Fruit fly (Drosophila melanogaster) whole organism, embryonic: ENCODE data around the gene spn-F.

ENCODE experiments used
- Antp ChIP-seq: fragments of 200-800 bp; sonication (Bioruptor generic); optimal IDR thresholded peaks from 3 replicates; lab custom pipeline; 2016; ENCODE audit warnings: missing biosample characterization, missing genetic modification characterization
- Bgb ChIP-seq: fragments of 200-800 bp; sonication (Bioruptor generic); IDR thresholded peaks from 2 replicates; pipeline ENCODE4 v1.3.6; 2022; ENCODE audit warnings: missing biosample characterization, missing genetic modification characterization; ENCODE audit not compliant: partially characterized antibody
- CG12236 ChIP-seq: fragments of 200-800 bp; sonication (Bioruptor generic); optimal IDR thresholded peaks from 2 replicates; lab custom pipeline; 2016; ENCODE audit warnings: missing biosample characterization, missing genetic modification characterization
- CG1233 ChIP-seq: fragments of 200-800 bp; sonication (Bioruptor generic); optimal IDR thresholded peaks from 4 replicates; lab custom pipeline; 2018; ENCODE audit warnings: missing biosample characterization, mild to moderate bottlenecking, missing genetic modification characterization
- CG15601 ChIP-seq: fragments of 200-800 bp; sonication (Bioruptor generic); optimal IDR thresholded peaks from 3 replicates; lab custom pipeline; 2019; ENCODE audit warnings: missing biosample characterization, mild to moderate bottlenecking, missing genetic modification characterization, moderate library complexity
- CG1603 ChIP-seq: fragments of 200-800 bp; sonication (Bioruptor generic); optimal IDR thresholded peaks from 2 replicates; lab custom pipeline; 2019; ENCODE audit warnings: missing biosample characterization, mild to moderate bottlenecking, missing genetic modification characterization, moderate library complexity
- CG2875 ChIP-seq: fragments of 200-800 bp; sonication (Bioruptor generic); optimal IDR thresholded peaks from 2 replicates; lab custom pipeline; 2017; ENCODE audit warnings: missing biosample characterization, mild to moderate bottlenecking, missing genetic modification characterization, missing genetic modification reagents
- CG32532 ChIP-seq: fragments of 200-800 bp; sonication (Bioruptor generic); IDR thresholded peaks from 2 replicates; pipeline ENCODE4 v1.3.6; 2022; ENCODE audit warnings: missing biosample characterization, missing genetic modification characterization
- CG33213 ChIP-seq: fragments of 200-800 bp; sonication (Bioruptor generic); optimal IDR thresholded peaks from 3 replicates; lab custom pipeline; 2016; ENCODE audit warnings: missing biosample characterization, missing genetic modification characterization
- CG33557 ChIP-seq: fragments of 200-800 bp; sonication (Bioruptor generic); optimal IDR thresholded peaks from 2 replicates; lab custom pipeline; 2019; ENCODE audit warnings: missing biosample characterization, mild to moderate bottlenecking, missing genetic modification characterization, moderate library complexity
- CG4282 ChIP-seq: fragments of 200-800 bp; sonication (Bioruptor generic); optimal IDR thresholded peaks from 2 replicates; lab custom pipeline; 2016; ENCODE audit warnings: missing biosample characterization, missing genetic modification characterization
- CG5953 ChIP-seq: fragments of 200-800 bp; sonication (Bioruptor generic); IDR thresholded peaks from 2 replicates; pipeline ENCODE4 v1.3.6; 2022; ENCODE audit warnings: missing biosample characterization, missing genetic modification characterization
- CG6683 ChIP-seq: fragments of 200-800 bp; sonication (Bioruptor generic); optimal IDR thresholded peaks from 2 replicates; lab custom pipeline; 2017; ENCODE audit warnings: missing biosample characterization, mild to moderate bottlenecking, missing genetic modification characterization, missing genetic modification reagents
- CG7372 ChIP-seq: fragments of 200-800 bp; sonication (Bioruptor generic); IDR thresholded peaks from 2 replicates; pipeline ENCODE4 v1.3.6; 2022; ENCODE audit warnings: missing biosample characterization, missing genetic modification characterization
- CG7928 ChIP-seq: fragments of 200-800 bp; sonication (Bioruptor generic); optimal IDR thresholded peaks from 2 replicates; lab custom pipeline; 2017; ENCODE audit warnings: missing biosample characterization, mild to moderate bottlenecking, missing genetic modification characterization
- CG8089 ChIP-seq: fragments of 200-800 bp; sonication (Bioruptor generic); optimal IDR thresholded peaks from 3 replicates; lab custom pipeline; 2016; ENCODE audit warnings: missing biosample characterization, missing genetic modification characterization
- CG9437 ChIP-seq: fragments of 200-800 bp; sonication (Bioruptor generic); optimal IDR thresholded peaks from 2 replicates; lab custom pipeline; 2018; ENCODE audit warnings: missing biosample characterization, mild to moderate bottlenecking, missing genetic modification characterization
- Drgx ChIP-seq: fragments of 200-800 bp; sonication (Bioruptor generic); IDR thresholded peaks from 2 replicates; pipeline ENCODE4 v1.3.6; 2022; ENCODE audit warnings: missing biosample characterization, missing genetic modification characterization
- E2f1 ChIP-seq: fragments of 200-800 bp; sonication (Bioruptor generic); IDR thresholded peaks from 2 replicates; pipeline ENCODE4 v1.3.6; 2022; ENCODE audit warnings: missing biosample characterization, missing genetic modification characterization
- Ets65A ChIP-seq: fragments of 200-800 bp; sonication (Bioruptor generic); peaks from one replicate; lab custom pipeline; 2016; ENCODE audit warnings: missing biosample characterization, missing genetic modification characterization
- Lim3 ChIP-seq: fragments of 200-800 bp; sonication (Bioruptor generic); IDR thresholded peaks from 2 replicates; pipeline ENCODE4 v1.3.6; 2022; ENCODE audit warnings: missing biosample characterization, missing genetic modification characterization
- Nf-YB ChIP-seq: fragments of 200-800 bp; sonication (Bioruptor generic); optimal IDR thresholded peaks from 3 replicates; lab custom pipeline; 2019; ENCODE audit warnings: missing biosample characterization, mild to moderate bottlenecking, missing genetic modification characterization, moderate library complexity
- Poxn ChIP-seq: fragments of 200-800 bp; sonication (Bioruptor generic); IDR thresholded peaks from 2 replicates; pipeline ENCODE4 v1.3.6; 2022; ENCODE audit warnings: missing biosample characterization, missing genetic modification characterization
- Rx ChIP-seq: fragments of 200-800 bp; sonication (Bioruptor generic); IDR thresholded peaks from 2 replicates; pipeline ENCODE4 v1.3.6; 2022; ENCODE audit warnings: missing biosample characterization, missing genetic modification characterization
- Scr ChIP-seq: fragments of 200-800 bp; sonication (Bioruptor generic); IDR thresholded peaks from 2 replicates; pipeline ENCODE4 v1.3.6; 2022; ENCODE audit warnings: missing biosample characterization, missing genetic modification characterization; ENCODE audit not compliant: partially characterized antibody
- Sox102F ChIP-seq: fragments of 200-800 bp; sonication (Bioruptor generic); optimal IDR thresholded peaks from 2 replicates; lab custom pipeline; 2018; ENCODE audit warnings: missing biosample characterization, mild to moderate bottlenecking, missing genetic modification characterization, moderate library complexity
- bsh ChIP-seq, 2 experiments: fragments of 200-800 bp; sonication (Bioruptor generic); optimal IDR thresholded peaks; 2 replicates each; lab custom pipeline; 2017 to 2018; ENCODE audit warnings: mild to moderate bottlenecking in 2 of 2, missing biosample characterization in 2 of 2, missing genetic modification characterization in 2 of 2, moderate library complexity in 1 of 2
- caup ChIP-seq: fragments of 200-800 bp; sonication (Bioruptor generic); optimal IDR thresholded peaks from 3 replicates; lab custom pipeline; 2017; ENCODE audit warnings: missing biosample characterization, mild to moderate bottlenecking, missing genetic modification characterization, moderate library complexity; ENCODE audit not compliant: severe bottlenecking
- ci ChIP-seq: fragments of 200-800 bp; sonication (Bioruptor generic); IDR thresholded peaks from 3 replicates; pipeline ENCODE4 v1.3.6; 2022; ENCODE audit warnings: missing biosample characterization, missing genetic modification characterization
- ems ChIP-seq: fragments of 200-800 bp; sonication (Bioruptor generic); optimal IDR thresholded peaks from 3 replicates; lab custom pipeline; 2016; ENCODE audit warnings: missing biosample characterization, missing genetic modification characterization
- hb ChIP-seq: fragments of 200-800 bp; sonication (Bioruptor generic); IDR thresholded peaks from 3 replicates; pipeline ENCODE4 v1.3.6; 2022; ENCODE audit warnings: missing biosample characterization, missing genetic modification characterization; ENCODE audit not compliant: partially characterized antibody
- luna ChIP-seq: fragments of 200-800 bp; sonication (Bioruptor generic); optimal IDR thresholded peaks from 2 replicates; lab custom pipeline; 2016; ENCODE audit warnings: missing biosample characterization, missing genetic modification characterization
- mirr ChIP-seq: fragments of 200-800 bp; sonication (Bioruptor generic); optimal IDR thresholded peaks from 3 replicates; lab custom pipeline; 2018; ENCODE audit warnings: missing biosample characterization, mild to moderate bottlenecking, missing genetic modification characterization
- odd ChIP-seq: fragments of 200-800 bp; sonication (Bioruptor generic); optimal IDR thresholded peaks from 2 replicates; lab custom pipeline; 2017; ENCODE audit warnings: missing biosample characterization, mild to moderate bottlenecking, missing genetic modification characterization
- prd ChIP-seq, 3 experiments: fragments of >200 bp in 2 of 3; fragments of 200-800 bp in 1 of 3; sonication (Bioruptor generic) in 1 of 3; optimal IDR thresholded peaks in 2 of 3; IDR thresholded peaks in 1 of 3; 2 replicates in 2 of 3; 3 replicates in 1 of 3; pipeline versions ENCODE4 v1.3.6 to Lab custom; 2017 to 2022; ENCODE audit warnings: missing biosample characterization in 1 of 3, missing genetic modification characterization in 1 of 3
- psq ChIP-seq: fragments of 200-800 bp; sonication (Bioruptor generic); optimal IDR thresholded peaks from 2 replicates; lab custom pipeline; 2017; ENCODE audit warnings: missing biosample characterization, missing genetic modification characterization
- sens ChIP-seq: fragments of 200-800 bp; sonication (Bioruptor generic); peaks from one replicate; lab custom pipeline; 2016; ENCODE audit warnings: missing biosample characterization, missing genetic modification characterization
- shn ChIP-seq: fragments of 200-800 bp; sonication (Bioruptor generic); optimal IDR thresholded peaks from 3 replicates; lab custom pipeline; 2016; ENCODE audit warnings: missing biosample characterization, missing genetic modification characterization
- vvl ChIP-seq: fragments of 200-800 bp; sonication (Bioruptor generic); IDR thresholded peaks from 2 replicates; pipeline ENCODE4 v1.3.6; 2022; ENCODE audit warnings: missing biosample characterization, missing genetic modification characterization

Gene spn-F

DNA sequence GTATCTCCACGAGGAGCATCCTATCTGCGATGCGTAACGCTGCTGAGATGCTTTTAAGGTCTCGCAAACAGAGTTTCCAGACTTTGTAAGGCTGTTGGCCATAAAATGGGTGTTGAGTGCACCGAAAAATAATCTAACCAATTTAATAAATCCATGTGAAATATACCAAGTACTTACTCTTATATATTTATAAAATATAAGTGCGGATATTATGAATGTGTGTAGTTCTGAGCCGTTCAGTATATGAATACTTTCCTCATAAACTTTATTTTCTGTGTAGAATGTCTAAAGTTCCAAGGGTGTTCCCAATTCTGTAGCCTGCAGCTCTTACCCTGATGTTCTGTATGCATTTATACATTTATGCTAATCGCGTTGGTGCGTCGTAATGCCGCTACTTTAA lies 30.9 kb downstream of the spn-F start:
- TF ChIP-seq CG6683 (GFP tag; lab: Kevin White, UChicago), result no peak
- TF ChIP-seq, all 482 proteins: peak for 0

DNA sequence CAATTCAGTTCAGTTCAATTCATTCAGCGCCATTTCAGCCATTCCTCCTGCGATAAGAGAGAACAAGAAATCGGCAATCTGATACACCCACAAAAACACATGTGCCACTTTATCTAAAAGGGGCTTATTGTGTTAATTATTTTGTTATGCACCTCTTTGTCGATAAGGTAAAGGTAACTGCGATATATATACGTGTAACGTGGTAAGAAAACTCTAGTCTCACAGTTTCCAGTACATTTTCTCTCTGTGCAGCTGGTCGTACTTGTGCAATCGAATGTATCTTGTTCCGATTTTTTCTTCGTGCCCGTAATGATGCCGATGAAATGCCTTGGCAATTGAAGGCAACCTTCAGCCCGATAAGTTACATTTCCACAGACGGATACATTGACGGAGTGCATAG lies 32.6 kb downstream of the spn-F start:
- TF ChIP-seq CG8089 (GFP tag; lab: Kevin White, UChicago) (no peak), CG15601 (peak; percentile 63), CG33213 (GFP tag; lab: Kevin White, UChicago) (no peak), mirr (GFP tag; lab: Kevin White, UChicago) (peak; percentile 13), Ets65A (GFP tag; lab: Kevin White, UChicago) (peak; percentile 75), ems (no peak), Scr (no peak), Drgx (peak; percentile 36; the same call in 1 of the 2 replicates), caup (GFP tag; lab: Kevin White, UChicago) (peak; percentile 50)

DNA sequence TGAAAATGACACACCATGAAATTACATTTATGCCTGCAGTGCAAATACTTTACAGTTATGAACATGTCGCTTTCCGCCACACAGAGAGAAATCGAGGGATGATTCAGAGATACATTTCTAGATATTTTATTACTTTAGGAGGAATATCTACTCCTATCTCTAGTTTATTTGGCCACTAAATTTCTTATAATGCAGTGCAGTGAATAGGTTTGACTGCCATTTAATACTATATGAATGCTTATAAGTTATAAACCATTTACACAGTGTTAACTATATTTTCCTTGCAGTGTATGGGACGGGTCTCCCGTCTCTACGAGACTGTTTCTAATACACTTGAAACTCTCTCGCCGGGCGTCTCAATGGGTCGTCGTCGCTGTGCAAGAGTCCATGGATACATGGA lies 35.3 kb downstream of the spn-F start:
- peak; percentile 30; the same call in 1 of the 2 replicates for TF ChIP-seq Drgx
- TF ChIP-seq CG1233 (GFP tag; lab: Kevin White, UChicago), result no peak
- TF ChIP-seq Rx (GFP tag; lab: Robert Waterston, UW), result no peak
- TF ChIP-seq CG4282 (GFP tag; lab: Kevin White, UChicago), result no peak

DNA sequence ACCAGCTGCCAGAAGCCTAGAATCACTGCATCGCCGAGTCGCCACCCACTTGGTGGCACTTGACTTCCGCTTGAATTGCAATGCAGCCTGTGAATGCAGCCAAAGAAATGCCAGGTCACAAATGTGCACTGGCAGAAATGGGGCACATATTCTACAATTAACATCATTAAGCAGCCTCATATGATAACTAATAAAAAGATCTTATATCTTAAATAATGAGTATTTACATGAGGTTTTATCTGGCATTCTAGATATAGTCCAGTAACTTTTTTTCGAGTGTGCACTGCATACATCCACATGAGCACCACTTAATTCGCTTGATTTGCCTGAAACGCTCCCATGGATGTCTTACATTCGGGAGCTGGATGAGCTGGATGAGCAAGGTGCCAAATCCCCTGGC lies 40.8 kb downstream of the spn-F start:
- TF ChIP-seq vvl (GFP tag; lab: Robert Waterston, UW) (0 out of 2 replicates have a peak, but pooled peaks have one; percentile 16), prd (optimal IDR thresholded peaks at IDR 0.05; lab: Kevin White, UChicago) (no peak), prd (GFP tag; IDR thresholded peaks at IDR 0.05; lab: Robert Waterston, UW) (peak; percentile 21; the same call in 1 of the 3 replicates), bsh (GFP tag; optimal IDR thresholded peaks at IDR 0.05; lab: Kevin White, UChicago) (peak; percentile 20 to 37), sens (GFP tag; lab: Kevin White, UChicago) (peak; percentile 28), CG1603 (tag; lab: Kevin White, UChicago) (peak; percentile 8), Sox102F (GFP tag; lab: Kevin White, UChicago) (peak; percentile 21), Antp (GFP tag; lab: Kevin White, UChicago) (no peak), shn (GFP tag; lab: Kevin White, UChicago) (no peak), CG5953 (GFP tag; lab: Robert Waterston, UW) (peak; percentile 30; the same call in 1 of the 2 replicates), Drgx (peak; percentile 54; the same call in 1 of the 2 replicates)

DNA sequence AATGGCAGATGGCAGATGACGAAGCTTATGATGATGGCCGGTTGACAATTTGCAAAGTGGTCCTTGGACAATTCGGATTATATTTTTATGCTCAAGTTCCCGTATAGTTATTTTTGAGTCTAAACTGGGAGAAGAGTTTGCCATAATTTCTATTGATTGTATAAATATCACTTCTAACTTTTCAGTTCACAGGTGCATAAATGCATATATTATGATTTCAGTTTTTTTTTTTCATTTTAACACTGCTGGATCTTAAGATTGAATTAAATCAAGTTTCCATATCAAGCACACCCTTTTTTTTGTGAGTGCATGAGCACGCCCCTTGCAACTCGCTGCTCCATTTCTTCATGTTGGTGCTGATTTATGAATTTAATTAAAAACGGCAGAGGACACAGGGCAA lies 42.1 kb downstream of the spn-F start:
- no peak for TF ChIP-seq Bgb (GFP tag; lab: Robert Waterston, UW)
- no peak for TF ChIP-seq CG32532 (GFP tag; lab: Robert Waterston, UW)
- TF ChIP-seq hb (GFP tag; lab: Robert Waterston, UW), result no peak
- no peak for TF ChIP-seq ci
- no peak for TF ChIP-seq Nf-YB (GFP tag; lab: Kevin White, UChicago)
- no peak for TF ChIP-seq CG7928 (GFP tag; lab: Kevin White, UChicago)
- TF ChIP-seq Poxn (GFP tag; lab: Robert Waterston, UW), result no peak
- no peak for TF ChIP-seq CG33557 (GFP tag; lab: Kevin White, UChicago)
- no peak for TF ChIP-seq CG2875 (GFP tag; lab: Kevin White, UChicago)
- no peak for TF ChIP-seq psq
- TF ChIP-seq CG9437 (GFP tag; lab: Kevin White, UChicago), result no peak
- TF ChIP-seq luna (GFP tag; lab: Kevin White, UChicago), result no peak
- TF ChIP-seq caup (GFP tag; lab: Kevin White, UChicago), result no peak
- no peak for TF ChIP-seq E2f1
- TF ChIP-seq CG7372, result no peak
- TF ChIP-seq CG12236, result no peak
- no peak for TF ChIP-seq Lim3 (GFP tag; lab: Robert Waterston, UW)
- no peak for TF ChIP-seq shn (GFP tag; lab: Kevin White, UChicago)
- no peak for TF ChIP-seq odd (GFP tag; lab: Kevin White, UChicago)
- TF ChIP-seq, all 482 proteins: peak for 0
